Fruit fly (Drosophila melanogaster) whole organism, embryonic: ENCODE measurements around the gene Ror.

Source experiments
- Abd-B ChIP-seq: fragments of 200-800 bp; sonication (Bioruptor generic); optimal IDR thresholded peaks from 2 replicates; lab custom pipeline; 2018; ENCODE audit warnings: missing biosample characterization, mild to moderate bottlenecking, missing genetic modification characterization, moderate library complexity
- Blimp-1 ChIP-seq: fragments of 200-800 bp; sonication (Bioruptor generic); optimal IDR thresholded peaks from 3 replicates; lab custom pipeline; 2018; ENCODE audit warnings: missing biosample characterization, missing genetic modification characterization, mild to moderate bottlenecking, moderate library complexity, missing genetic modification reagents
- CG10543 ChIP-seq: fragments of 200-800 bp; sonication (Bioruptor generic); optimal IDR thresholded peaks from 3 replicates; lab custom pipeline; 2017; ENCODE audit warnings: missing biosample characterization, mild to moderate bottlenecking, missing genetic modification characterization, moderate library complexity
- CG11398 ChIP-seq: fragments of 200-800 bp; sonication (Bioruptor generic); optimal IDR thresholded peaks from 2 replicates; lab custom pipeline; 2016; ENCODE audit warnings: missing biosample characterization, missing genetic modification characterization
- CG11504 ChIP-seq: fragments of 200-800 bp; sonication (Bioruptor generic); optimal IDR thresholded peaks from 3 replicates; lab custom pipeline; 2019; ENCODE audit warnings: missing biosample characterization, mild to moderate bottlenecking, missing genetic modification characterization, moderate library complexity
- CG12942 ChIP-seq: fragments of 200-800 bp; sonication (Bioruptor generic); optimal IDR thresholded peaks from 3 replicates; lab custom pipeline; 2016; ENCODE audit warnings: missing biosample characterization, missing genetic modification characterization
- CG13624 ChIP-seq: fragments of 200-800 bp; sonication (Bioruptor generic); optimal IDR thresholded peaks from 2 replicates; lab custom pipeline; 2016; ENCODE audit warnings: missing biosample characterization, missing genetic modification characterization
- CG16813 ChIP-seq: fragments of 200-800 bp; sonication (Bioruptor generic); IDR thresholded peaks from 3 replicates; pipeline ENCODE4 v1.3.6; 2022; ENCODE audit warnings: missing biosample characterization, missing genetic modification characterization; ENCODE audit not compliant: partially characterized antibody
- CG16863 ChIP-seq: fragments of 200-800 bp; sonication (Bioruptor generic); optimal IDR thresholded peaks from 3 replicates; lab custom pipeline; 2016; ENCODE audit warnings: missing biosample characterization, missing genetic modification characterization
- CG17612 ChIP-seq: fragments of 200-800 bp; sonication (Bioruptor generic); IDR thresholded peaks from 2 replicates; pipeline ENCODE4 v1.3.6; 2022; ENCODE audit warnings: missing biosample characterization, missing genetic modification characterization
- CG17802 ChIP-seq: fragments of 200-800 bp; sonication (Bioruptor generic); optimal IDR thresholded peaks from 2 replicates; lab custom pipeline; 2018; ENCODE audit warnings: missing biosample characterization, mild to moderate bottlenecking, missing genetic modification characterization, moderate library complexity
- CG18262 ChIP-seq: fragments of 200-800 bp; optimal IDR thresholded peaks from 3 replicates; lab custom pipeline; 2019; ENCODE audit warnings: missing biosample characterization, mild to moderate bottlenecking, missing genetic modification characterization, moderate library complexity
- CG30020 ChIP-seq: fragments of 200-800 bp; optimal IDR thresholded peaks from 2 replicates; lab custom pipeline; 2019; ENCODE audit warnings: missing biosample characterization, mild to moderate bottlenecking, missing genetic modification characterization, moderate library complexity
- CG30431 ChIP-seq: fragments of 200-800 bp; sonication (Bioruptor generic); optimal IDR thresholded peaks from 2 replicates; lab custom pipeline; 2017; ENCODE audit warnings: missing biosample characterization, missing genetic modification characterization
- CG32767 ChIP-seq: fragments of 200-800 bp; sonication (Bioruptor generic); IDR thresholded peaks from 2 replicates; pipeline ENCODE4 v1.3.6; 2022; ENCODE audit warnings: missing biosample characterization, missing genetic modification characterization
- CG33557 ChIP-seq: fragments of 200-800 bp; sonication (Bioruptor generic); optimal IDR thresholded peaks from 2 replicates; lab custom pipeline; 2019; ENCODE audit warnings: missing biosample characterization, mild to moderate bottlenecking, missing genetic modification characterization, moderate library complexity
- CG6791 ChIP-seq: fragments of 200-800 bp; sonication (Bioruptor generic); IDR thresholded peaks from 3 replicates; pipeline ENCODE4 v1.3.6; 2022; ENCODE audit warnings: missing biosample characterization, missing genetic modification characterization; ENCODE audit not compliant: partially characterized antibody
- CG6854 ChIP-seq: fragments of 200-800 bp; sonication (Bioruptor generic); optimal IDR thresholded peaks from 3 replicates; lab custom pipeline; 2017; ENCODE audit warnings: missing biosample characterization, mild to moderate bottlenecking, missing genetic modification characterization
- CG8478 ChIP-seq: fragments of >200 bp; optimal IDR thresholded peaks from 2 replicates; lab custom pipeline; 2018
- CrebB ChIP-seq: fragments of 200-800 bp; sonication (Bioruptor generic); optimal IDR thresholded peaks from 3 replicates; lab custom pipeline; 2018; ENCODE audit warnings: missing biosample characterization, mild to moderate bottlenecking, missing genetic modification characterization
- Fer3 ChIP-seq: fragments of 200-800 bp; sonication (Bioruptor generic); optimal IDR thresholded peaks from 2 replicates; lab custom pipeline; 2018; ENCODE audit warnings: missing biosample characterization, mild to moderate bottlenecking, missing genetic modification characterization, moderate library complexity
- Gsc ChIP-seq: fragments of 200-800 bp; sonication (Bioruptor generic); IDR thresholded peaks from 2 replicates; pipeline ENCODE4 v1.3.6; 2022; ENCODE audit warnings: missing biosample characterization, missing genetic modification characterization
- Hey ChIP-seq: fragments of 200-800 bp; sonication (Bioruptor generic); optimal IDR thresholded peaks from 3 replicates; lab custom pipeline; 2018; ENCODE audit warnings: missing biosample characterization, mild to moderate bottlenecking, missing genetic modification characterization
- Hmr ChIP-seq: fragments of 200-800 bp; sonication (Bioruptor generic); optimal IDR thresholded peaks from 3 replicates; lab custom pipeline; 2017; ENCODE audit warnings: mild to moderate bottlenecking, missing biosample characterization, missing genetic modification reagents, missing genetic modification characterization
- Jarid2 ChIP-seq: fragments of 200-800 bp; sonication (Bioruptor generic); optimal IDR thresholded peaks from 3 replicates; lab custom pipeline; 2017; ENCODE audit warnings: mild to moderate bottlenecking, missing biosample characterization, missing genetic modification reagents, missing genetic modification characterization
- MTF-1 ChIP-seq: fragments of 200-800 bp; sonication (Bioruptor generic); optimal IDR thresholded peaks from 2 replicates; lab custom pipeline; 2018; ENCODE audit warnings: missing biosample characterization, mild to moderate bottlenecking, missing genetic modification characterization, borderline replicate concordance
- Nf-YB ChIP-seq: fragments of 200-800 bp; sonication (Bioruptor generic); optimal IDR thresholded peaks from 3 replicates; lab custom pipeline; 2019; ENCODE audit warnings: missing biosample characterization, mild to moderate bottlenecking, missing genetic modification characterization, moderate library complexity
- Oaz ChIP-seq: fragments of 200-800 bp; sonication (Bioruptor generic); IDR thresholded peaks from 2 replicates; pipeline ENCODE4 v1.3.6; 2022; ENCODE audit warnings: missing biosample characterization, missing genetic modification characterization
- PHDP ChIP-seq: fragments of 200-800 bp; sonication (Bioruptor generic); optimal IDR thresholded peaks from 3 replicates; lab custom pipeline; 2018; ENCODE audit warnings: missing biosample characterization, mild to moderate bottlenecking, missing genetic modification characterization, moderate library complexity
- Sox102F ChIP-seq: fragments of 200-800 bp; sonication (Bioruptor generic); optimal IDR thresholded peaks from 2 replicates; lab custom pipeline; 2018; ENCODE audit warnings: missing biosample characterization, mild to moderate bottlenecking, missing genetic modification characterization, moderate library complexity
- amos ChIP-seq: fragments of 200-800 bp; sonication (Bioruptor generic); IDR thresholded peaks from 2 replicates; pipeline ENCODE4 v1.3.6; 2022; ENCODE audit warnings: missing biosample characterization, missing genetic modification characterization; ENCODE audit not compliant: partially characterized antibody
- bab2 ChIP-seq: fragments of 200-800 bp; sonication (Bioruptor generic); optimal IDR thresholded peaks from 2 replicates; lab custom pipeline; 2016; ENCODE audit warnings: missing biosample characterization, missing genetic modification characterization
- bbx ChIP-seq: fragments of 200-800 bp; sonication (Bioruptor generic); IDR thresholded peaks from 2 replicates; pipeline ENCODE4 v1.3.6; 2022; ENCODE audit warnings: missing biosample characterization, missing genetic modification characterization; ENCODE audit not compliant: partially characterized antibody
- bcd ChIP-seq: fragments of 200-800 bp; sonication (Bioruptor generic); optimal IDR thresholded peaks from 2 replicates; lab custom pipeline; 2017; ENCODE audit warnings: missing biosample characterization, mild to moderate bottlenecking, missing genetic modification characterization
- bowl ChIP-seq: fragments of 200-800 bp; sonication (Bioruptor generic); IDR thresholded peaks from 2 replicates; pipeline ENCODE4 v1.3.6; 2022; ENCODE audit warnings: missing biosample characterization, missing genetic modification characterization
- cad ChIP-seq: fragments of >200 bp; optimal IDR thresholded peaks from 2 replicates; lab custom pipeline; 2017; ENCODE audit warnings: missing biosample characterization, missing genetic modification characterization
- cato ChIP-seq: fragments of 200-800 bp; sonication (Bioruptor generic); optimal IDR thresholded peaks from 2 replicates; lab custom pipeline; 2016; ENCODE audit warnings: missing biosample characterization, missing genetic modification characterization, borderline replicate concordance
- dpn ChIP-seq, 2 experiments: fragments of 200-800 bp; sonication (Bioruptor generic); optimal IDR thresholded peaks; 3 replicates each; lab custom pipeline; 2016; ENCODE audit warnings: missing biosample characterization in 2 of 2, missing genetic modification characterization in 2 of 2
- grn ChIP-seq: fragments of 200-800 bp; sonication (Bioruptor generic); optimal IDR thresholded peaks from 3 replicates; lab custom pipeline; 2017; ENCODE audit warnings: missing biosample characterization, missing genetic modification characterization
- gsb ChIP-seq: fragments of 200-800 bp; sonication (Bioruptor generic); IDR thresholded peaks from 2 replicates; pipeline ENCODE4 v1.3.6; 2022; ENCODE audit warnings: missing biosample characterization, missing genetic modification characterization
- kni ChIP-seq: fragments of 200-800 bp; sonication (Bioruptor generic); optimal IDR thresholded peaks from 3 replicates; lab custom pipeline; 2017; ENCODE audit warnings: mild to moderate bottlenecking, missing biosample characterization, missing genetic modification reagents, missing genetic modification characterization
- lola ChIP-seq, 3 experiments: fragments of >200 bp in 2 of 3; fragments of 200-800 bp in 1 of 3; sonication (Bioruptor generic) in 1 of 3; optimal IDR thresholded peaks; 2 replicates each; lab custom pipeline; 2017 to 2019; ENCODE audit warnings: missing biosample characterization in 3 of 3, missing genetic modification characterization in 3 of 3, mild to moderate bottlenecking in 1 of 3, moderate library complexity in 1 of 3
- p53 ChIP-seq: fragments of 200-800 bp; sonication (Bioruptor generic); optimal IDR thresholded peaks from 2 replicates; lab custom pipeline; 2016; ENCODE audit warnings: missing biosample characterization, missing genetic modification characterization
- pzg ChIP-seq: fragments of 200-800 bp; sonication (Bioruptor generic); optimal IDR thresholded peaks from 3 replicates; lab custom pipeline; 2018; ENCODE audit warnings: missing biosample characterization, mild to moderate bottlenecking, missing genetic modification characterization, moderate library complexity
- seq ChIP-seq: fragments of 200-800 bp; sonication (Bioruptor generic); IDR thresholded peaks from 2 replicates; pipeline ENCODE4 v1.3.6; 2022; ENCODE audit warnings: missing biosample characterization, missing genetic modification characterization
- sr ChIP-seq: fragments of 200-800 bp; sonication (Bioruptor generic); IDR thresholded peaks from 3 replicates; pipeline ENCODE4 v1.3.6; 2022; ENCODE audit warnings: missing biosample characterization, missing genetic modification characterization
- tll ChIP-seq, 2 experiments: fragments of 200-800 bp in 1 of 2; fragments of >200 bp in 1 of 2; sonication (Bioruptor generic) in 1 of 2; optimal IDR thresholded peaks; 2 replicates each; lab custom pipeline; 2017 to 2019; ENCODE audit warnings: missing biosample characterization in 2 of 2, missing genetic modification characterization in 2 of 2, mild to moderate bottlenecking in 1 of 2, moderate library complexity in 1 of 2
- tup ChIP-seq: fragments of 200-800 bp; sonication (Bioruptor generic); optimal IDR thresholded peaks from 2 replicates; lab custom pipeline; 2016; ENCODE audit warnings: missing biosample characterization, mild to moderate bottlenecking, missing genetic modification characterization, moderate library complexity
- unc-4 ChIP-seq: fragments of 200-800 bp; sonication (Bioruptor generic); IDR thresholded peaks from 2 replicates; pipeline ENCODE4 v1.3.6; 2022; ENCODE audit warnings: missing biosample characterization, missing genetic modification characterization; ENCODE audit not compliant: partially characterized antibody
- usp ChIP-seq: fragments of >200 bp; optimal IDR thresholded peaks from 2 replicates; lab custom pipeline; 2017; ENCODE audit warnings: missing biosample characterization, missing genetic modification characterization

The Ror gene

dm6 chr2L:10303786-10304185 is 52.1 kb downstream of the Ror start, which contains the start of gene nmd (continued):
- no peak for TF ChIP-seq cato (GFP tag; lab: Kevin White, UChicago)
- peak; percentile 38; the same call in 1 of the 2 replicates for TF ChIP-seq bbx
- no peak for TF ChIP-seq grn
- TF ChIP-seq CG30431 (GFP tag; lab: Kevin White, UChicago) = no peak
- TF ChIP-seq pzg (GFP tag; lab: Kevin White, UChicago) = peak; percentile 80
- 0 out of 3 replicates have a peak, but pooled peaks have one; percentile 22 for TF ChIP-seq CG6791 (GFP tag; lab: Robert Waterston, UW)
- TF ChIP-seq sr (GFP tag; lab: Robert Waterston, UW) = no peak
- no peak for TF ChIP-seq CG13624 (GFP tag; lab: Kevin White, UChicago)
- peak; percentile 50; the same call in 1 of the 3 replicates for TF ChIP-seq CG16813 (GFP tag; lab: Robert Waterston, UW)
- TF ChIP-seq CrebB = no peak
- peak; percentile 36 for TF ChIP-seq p53 (GFP tag; lab: Kevin White, UChicago)
- TF ChIP-seq CG10543 (GFP tag; lab: Kevin White, UChicago) = no peak
- TF ChIP-seq CG32767 (GFP tag; lab: Robert Waterston, UW) = no peak
- TF ChIP-seq usp = no peak
- no peak for TF ChIP-seq CG11504
- TF ChIP-seq kni = no peak
- no peak for TF ChIP-seq CG11398
- TF ChIP-seq MTF-1 = no peak
- no peak for TF ChIP-seq tll (GFP tag; optimal IDR thresholded peaks at IDR 0.05; lab: Kevin White, UChicago)
- no peak for TF ChIP-seq CG16863
- TF ChIP-seq CG17612 = no peak
- no peak for TF ChIP-seq Sox102F (GFP tag; lab: Kevin White, UChicago)
- TF ChIP-seq Blimp-1 (GFP tag; lab: Kevin White, UChicago) = no peak
- no peak for TF ChIP-seq CG12942 (GFP tag; lab: Kevin White, UChicago)
- TF ChIP-seq bab2 = no peak
- TF ChIP-seq unc-4 = peak; percentile 30; the same call in 1 of the 2 replicates
- no peak for TF ChIP-seq Nf-YB (GFP tag; lab: Kevin White, UChicago)
- TF ChIP-seq cad (GFP tag; lab: Kevin White, UChicago) = no peak
- TF ChIP-seq dpn (GFP tag; optimal IDR thresholded peaks at IDR 0.05; lab: Kevin White, UChicago) = peak in 1 of 2 experiments; percentile 12
- no peak for TF ChIP-seq CG33557
- no peak for TF ChIP-seq CG18262
- TF ChIP-seq tup (GFP tag; lab: Kevin White, UChicago) = no peak
- TF ChIP-seq CG30020 = peak; percentile 90
- TF ChIP-seq seq = no peak
- no peak for TF ChIP-seq bowl (GFP tag; lab: Robert Waterston, UW)
- no peak for TF ChIP-seq Jarid2
- no peak for TF ChIP-seq CG17802 (tag; lab: Kevin White, UChicago)
- TF ChIP-seq Hey = no peak
- no peak for TF ChIP-seq CG6854 (GFP tag; lab: Kevin White, UChicago)
- TF ChIP-seq amos (GFP tag; lab: Robert Waterston, UW) = no peak; the same call in 1 of the 2 replicates
- no peak for TF ChIP-seq Gsc (GFP tag; lab: Robert Waterston, UW)
- TF ChIP-seq Oaz (GFP tag; lab: Robert Waterston, UW) = no peak
- no peak for TF ChIP-seq lola (GFP tag; optimal IDR thresholded peaks at IDR 0.05; lab: Kevin White, UChicago)
- no peak for TF ChIP-seq gsb (GFP tag; lab: Robert Waterston, UW)
- no peak for TF ChIP-seq Fer3 (tag; lab: Kevin White, UChicago)
- no peak for TF ChIP-seq PHDP (tag; lab: Kevin White, UChicago)
- TF ChIP-seq Abd-B (GFP tag; lab: Kevin White, UChicago) = no peak
- TF ChIP-seq CG8478 = no peak
- TF ChIP-seq Hmr (GFP tag; lab: Kevin White, UChicago) = peak; percentile 32
- no peak for TF ChIP-seq bcd
